Fruit fly (Drosophila melanogaster): ENCODE measurements around the gene CG1494.

DNA sequence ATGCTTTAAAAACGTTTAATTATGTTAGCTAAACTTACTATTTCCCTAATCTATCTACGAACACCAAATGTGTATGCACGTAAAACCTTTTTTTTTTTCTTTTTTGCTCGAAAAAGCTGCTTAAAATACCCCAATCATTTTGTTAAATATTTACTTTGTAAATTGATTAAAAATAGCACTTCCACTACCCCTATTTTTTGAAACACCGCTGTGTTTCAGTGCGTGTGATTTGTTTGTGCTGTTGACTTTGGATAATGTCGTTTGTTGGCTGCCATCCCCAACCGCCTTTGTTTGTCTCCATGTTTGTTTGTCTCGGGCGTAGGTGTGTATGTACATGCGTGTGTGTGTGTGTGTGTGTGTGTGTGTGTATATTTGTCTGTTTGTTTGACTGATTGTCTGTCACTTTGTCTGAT lies 43.3 kb upstream of the CG1494 start:
- TF ChIP-seq CG6854 (GFP tag; optimal IDR thresholded peaks at IDR 0.05) (no peak), esn (GFP tag; optimal IDR thresholded peaks at IDR 0.05) (peak; percentile 4), Lpt (GFP tag; optimal IDR thresholded peaks at IDR 0.05) (no peak), CG34406 (GFP tag; optimal IDR thresholded peaks at IDR 0.05) (no peak), CG9139 (GFP tag; optimal IDR thresholded peaks at IDR 0.05) (no peak), Blimp-1 (GFP tag; optimal IDR thresholded peaks at IDR 0.05) (no peak), salr (GFP tag; optimal IDR thresholded peaks at IDR 0.05) (no peak), net (GFP tag; optimal IDR thresholded peaks at IDR 0.05) (no peak), acj6 (GFP tag; optimal IDR thresholded peaks at IDR 0.05) (no peak), lz (GFP tag; optimal IDR thresholded peaks at IDR 0.05) (no peak), CG8119 (GFP tag; IDR thresholded peaks at IDR 0.05) (0 out of 3 replicates have a peak, but pooled peaks have one; percentile 20), topi (GFP tag; optimal IDR thresholded peaks at IDR 0.05) (no peak), CG6792 (GFP tag; optimal IDR thresholded peaks at IDR 0.05) (no peak)
